Comparison of ENCODE assay signal across 1 worm cellular context in the genomic region with DNA sequence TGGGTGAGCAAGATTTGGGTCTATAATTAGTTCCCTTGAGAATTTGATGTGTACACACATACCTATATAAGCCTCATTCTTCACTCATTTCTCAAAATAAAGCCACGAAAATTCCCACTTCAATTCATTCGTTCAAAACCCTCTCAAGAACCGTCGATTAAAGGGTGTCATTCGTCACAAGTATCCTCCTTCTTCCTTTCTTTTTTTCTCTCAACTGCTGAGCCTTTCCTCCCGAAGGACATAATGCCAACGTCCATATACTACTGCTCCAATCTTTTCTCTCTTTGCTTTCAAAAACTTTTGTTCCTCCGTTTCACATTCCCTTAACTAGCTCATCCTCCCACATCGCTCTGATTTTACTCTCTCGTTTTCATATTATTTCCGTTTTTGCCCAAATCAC.
TF ChIP-seq lines count a peak whose summit lies in the region.

A gene (plus strand): TSS at position 137 of the 400 bp plus-strand sequence.

TF ChIP-seq in whole organism, L2 larva, 48 proteins besides CTCF, POLR2A, EP300 and RAD21 (continued from another document):
- no peak for TF ChIP-seq crh-2 (tag; optimal IDR thresholded peaks at IDR 0.05; lab: Kevin White, UChicago)
- no peak for TF ChIP-seq unc-62 (GFP tag; optimal IDR thresholded peaks at IDR 0.05; lab: Kevin White, UChicago)
- TF ChIP-seq C34F6.9 (tag; optimal IDR thresholded peaks at IDR 0.05; lab: Kevin White, UChicago) = peak; percentile 40
- TF ChIP-seq nhr-10 (tag; optimal IDR thresholded peaks at IDR 0.05; lab: Kevin White, UChicago) = no peak
- TF ChIP-seq egl-27 (tag; optimal IDR thresholded peaks at IDR 0.05; lab: Kevin White, UChicago) = no peak
- no peak for TF ChIP-seq R02D3.7 (tag; optimal IDR thresholded peaks at IDR 0.05; lab: Kevin White, UChicago)
- TF ChIP-seq nhr-11 (tag; optimal IDR thresholded peaks at IDR 0.05; lab: Kevin White, UChicago) = no peak
- TF ChIP-seq dmd-4 (tag; optimal IDR thresholded peaks at IDR 0.05; lab: Kevin White, UChicago) = no peak
- no peak for TF ChIP-seq F13H6.1 (tag; optimal IDR thresholded peaks at IDR 0.05; lab: Kevin White, UChicago)
- no peak for TF ChIP-seq fos-1 (tag; optimal IDR thresholded peaks at IDR 0.05; lab: Kevin White, UChicago)
- no peak for TF ChIP-seq elt-1 (tag; optimal IDR thresholded peaks at IDR 0.05; lab: Kevin White, UChicago)
- no peak for TF ChIP-seq nhr-21 (tag; optimal IDR thresholded peaks at IDR 0.05; lab: Kevin White, UChicago)
- TF ChIP-seq ZK546.5 (tag; optimal IDR thresholded peaks at IDR 0.05; lab: Kevin White, UChicago) = no peak
- no peak for TF ChIP-seq ztf-11 (tag; optimal IDR thresholded peaks at IDR 0.05; lab: Kevin White, UChicago)
- TF ChIP-seq unc-55 (GFP tag; optimal IDR thresholded peaks at IDR 0.05; lab: Kevin White, UChicago) = peak; percentile 53
- no peak for TF ChIP-seq nhr-12 (tag; optimal IDR thresholded peaks at IDR 0.05; lab: Kevin White, UChicago)
- TF ChIP-seq skn-1 (tag; optimal IDR thresholded peaks at IDR 0.05; lab: Kevin White, UChicago) = no peak
- no peak for TF ChIP-seq lin-13 (GFP tag; optimal IDR thresholded peaks at IDR 0.05; lab: Kevin White, UChicago)
- TF ChIP-seq snpc-4 (tag; optimal IDR thresholded peaks at IDR 0.05; lab: Kevin White, UChicago) = no peak
- TF ChIP-seq nhr-77 (tag; optimal IDR thresholded peaks at IDR 0.05; lab: Kevin White, UChicago) = no peak
- no peak for TF ChIP-seq aly-2 (tag; optimal IDR thresholded peaks at IDR 0.05; lab: Kevin White, UChicago)
- TF ChIP-seq nhr-23 (tag; optimal IDR thresholded peaks at IDR 0.05; lab: Kevin White, UChicago) = no peak
- no peak for TF ChIP-seq nhr-237 (tag; optimal IDR thresholded peaks at IDR 0.05; lab: Kevin White, UChicago)
- TF ChIP-seq lin-11 (tag; optimal IDR thresholded peaks at IDR 0.05; lab: Kevin White, UChicago) = no peak
- no peak for TF ChIP-seq nhr-6 (tag; optimal IDR thresholded peaks at IDR 0.05; lab: Kevin White, UChicago)
- peak in 1 of 2 experiments; percentile 4 for TF ChIP-seq lsy-2 (tag; optimal IDR thresholded peaks at IDR 0.05; lab: Kevin White, UChicago)
- TF ChIP-seq nhr-129 (tag; optimal IDR thresholded peaks at IDR 0.05; lab: Kevin White, UChicago) = peak; percentile 24
TF ChIP-seq in whole organism, L2 larva: peak in this region for 6.
